Fruit fly (Drosophila melanogaster): ENCODE results near the gene Traf6.
A peak's percentile ranks its signal among the peaks of the same experiment; 100 is the strongest.

- TF ChIP-seq rn (GFP tag; IDR thresholded peaks at IDR 0.05) (no peak), CG32121 (GFP tag; IDR thresholded peaks at IDR 0.05) (no peak), fd96Ca (GFP tag; IDR thresholded peaks at IDR 0.05) (peak; percentile 42; the same call in 1 of the 3 replicates), CG4496 (GFP tag; IDR thresholded peaks at IDR 0.05) (no peak), CG13204 (GFP tag; optimal IDR thresholded peaks at IDR 0.05) (no peak)
Measured at dm6 chrX:8126149-8126548, 31.0 kb downstream of the Traf6 start.

Data from whole organism, pupa.